Fruit fly (Drosophila melanogaster): Measurements from ENCODE around the gene CG34164.

Gene CG34164

dm6 chr2L:12021193-12021592 is 35.0 kb upstream of the CG34164 start (continued):
- TF ChIP-seq tio (GFP tag; optimal IDR thresholded peaks at IDR 0.05) (no peak), Vsx1 (GFP tag; optimal IDR thresholded peaks at IDR 0.05) (peak; percentile 81), Kr (GFP tag; optimal IDR thresholded peaks at IDR 0.05) (no peak), dmrt99B (tag; optimal IDR thresholded peaks at IDR 0.05) (no peak), Gug (GFP tag; IDR thresholded peaks at IDR 0.05) (no peak; the same call in 3 of the 4 replicates), ATbp (GFP tag; optimal IDR thresholded peaks at IDR 0.05) (peak; percentile 93), pum (GFP tag; optimal IDR thresholded peaks at IDR 0.05) (no peak), CG12391 (tag; optimal IDR thresholded peaks at IDR 0.05) (peak; percentile 65), CG3163 (GFP tag; optimal IDR thresholded peaks at IDR 0.05) (no peak), Hmx (GFP tag; optimal IDR thresholded peaks at IDR 0.05) (no peak), CrebB (tag; optimal IDR thresholded peaks at IDR 0.05) (peak; percentile 82), CG8924 (tag; optimal IDR thresholded peaks at IDR 0.05) (peak; percentile 59), Bteb2 (GFP tag; optimal IDR thresholded peaks at IDR 0.05) (peak; percentile 33), Dbx (GFP tag; IDR thresholded peaks at IDR 0.05) (peak; percentile 58; the same call in 1 of the 3 replicates), BEAF-32 (GFP tag; optimal IDR thresholded peaks at IDR 0.05) (no peak), CG10267 (tag; optimal IDR thresholded peaks at IDR 0.05) (peak; percentile 27), eyg (GFP tag; optimal IDR thresholded peaks at IDR 0.05) (no peak), GATAe (GFP tag; conservative IDR thresholded peaks at IDR 0.05) (no peak), Xbp1 (GFP tag; optimal IDR thresholded peaks at IDR 0.05) (no peak), H2.0 (GFP tag; IDR thresholded peaks at IDR 0.05) (no peak), wek (GFP tag; optimal IDR thresholded peaks at IDR 0.05) (peak; percentile 83), twi (tag; optimal IDR thresholded peaks at IDR 0.05) (peak; percentile 19), az2 (GFP tag; optimal IDR thresholded peaks at IDR 0.05) (no peak), her (GFP tag; optimal IDR thresholded peaks at IDR 0.05) (no peak), cg (GFP tag; optimal IDR thresholded peaks at IDR 0.05) (no peak), dm (GFP tag; optimal IDR thresholded peaks at IDR 0.05) (no peak), Hey (tag; optimal IDR thresholded peaks at IDR 0.05) (peak; percentile 67), bigmax (GFP tag; optimal IDR thresholded peaks at IDR 0.05) (no peak), CG7839 (tag; optimal IDR thresholded peaks at IDR 0.05) (peak; percentile 29), pb (GFP tag; optimal IDR thresholded peaks at IDR 0.05) (no peak), CG10274 (GFP tag; optimal IDR thresholded peaks at IDR 0.05) (peak; percentile 8), bbx (GFP tag; IDR thresholded peaks at IDR 0.05; ENCODE audit: partially characterized antibody) (no peak), Meics (GFP tag; optimal IDR thresholded peaks at IDR 0.05) (peak; percentile 60), knrl (GFP tag; IDR thresholded peaks at IDR 0.05; ENCODE audit: partially characterized antibody) (no peak), CG31441 (GFP tag; IDR thresholded peaks at IDR 0.05) (no peak; the same call in 1 of the 2 replicates), PHDP (tag; optimal IDR thresholded peaks at IDR 0.05) (peak; percentile 91), CG14050 (GFP tag; IDR thresholded peaks at IDR 0.05) (no peak), HLHmδ (GFP tag; optimal IDR thresholded peaks at IDR 0.05) (peak; percentile 52), run (tag; optimal IDR thresholded peaks at IDR 0.05) (no peak), grn (GFP tag; optimal IDR thresholded peaks at IDR 0.05) (peak; percentile 23), Lpt (GFP tag; optimal IDR thresholded peaks at IDR 0.05) (no peak), ash1 (GFP tag; optimal IDR thresholded peaks at IDR 0.05) (peak; percentile 61), fd102C (GFP tag; optimal IDR thresholded peaks at IDR 0.05) (peak; percentile 19), Usf (GFP tag; optimal IDR thresholded peaks at IDR 0.05) (no peak), CG8478 (optimal IDR thresholded peaks at IDR 0.05) (no peak), Side (GFP tag; optimal IDR thresholded peaks at IDR 0.05) (no peak), CG13894 (tag; optimal IDR thresholded peaks at IDR 0.05) (no peak), Asciz (GFP tag; optimal IDR thresholded peaks at IDR 0.05) (peak; percentile 78), CG10147 (GFP tag; optimal IDR thresholded peaks at IDR 0.05) (peak; percentile 34), CG11723 (GFP tag; optimal IDR thresholded peaks at IDR 0.05) (peak; percentile 42), crc (GFP tag; optimal IDR thresholded peaks at IDR 0.05) (no peak)
